Fruit fly (Drosophila melanogaster) whole organism, embryonic: ENCODE data around the gene Alp10.

Experiments
- Aef1 ChIP-seq: fragments of 200-800 bp; sonication (Bioruptor generic); IDR thresholded peaks from 3 replicates; pipeline ENCODE4 v1.3.6; 2022; ENCODE audit warnings: missing biosample characterization, missing genetic modification characterization
- Blimp-1 ChIP-seq: fragments of 200-800 bp; sonication (Bioruptor generic); optimal IDR thresholded peaks from 3 replicates; lab custom pipeline; 2018; ENCODE audit warnings: missing biosample characterization, missing genetic modification characterization, mild to moderate bottlenecking, moderate library complexity, missing genetic modification reagents
- CG12155 ChIP-seq: fragments of 200-800 bp; sonication (Bioruptor generic); optimal IDR thresholded peaks from 3 replicates; lab custom pipeline; 2016; ENCODE audit warnings: missing biosample characterization, missing genetic modification characterization
- CG1233 ChIP-seq: fragments of 200-800 bp; sonication (Bioruptor generic); optimal IDR thresholded peaks from 4 replicates; lab custom pipeline; 2018; ENCODE audit warnings: missing biosample characterization, mild to moderate bottlenecking, missing genetic modification characterization
- CG13123 ChIP-seq: fragments of 200-800 bp; sonication (Bioruptor generic); optimal IDR thresholded peaks from 2 replicates; lab custom pipeline; 2016; ENCODE audit warnings: missing biosample characterization, missing genetic modification characterization
- CG14860 ChIP-seq: fragments of 200-800 bp; sonication (Bioruptor generic); IDR thresholded peaks from 3 replicates; pipeline ENCODE4 v1.3.6; 2022; ENCODE audit warnings: missing biosample characterization, missing genetic modification characterization; ENCODE audit not compliant: partially characterized antibody
- CG15269 ChIP-seq: fragments of 200-800 bp; sonication (Bioruptor generic); optimal IDR thresholded peaks from 2 replicates; lab custom pipeline; 2018; ENCODE audit warnings: missing biosample characterization, mild to moderate bottlenecking, missing genetic modification characterization, moderate library complexity
- CG15479 ChIP-seq: fragments of 200-800 bp; sonication (Bioruptor generic); optimal IDR thresholded peaks from 3 replicates; lab custom pipeline; 2019; ENCODE audit warnings: missing biosample characterization, mild to moderate bottlenecking, missing genetic modification characterization, moderate library complexity
- CG16815 ChIP-seq: fragments of 200-800 bp; sonication (Bioruptor generic); optimal IDR thresholded peaks from 3 replicates; lab custom pipeline; 2017; ENCODE audit warnings: missing biosample characterization, mild to moderate bottlenecking, missing genetic modification characterization
- CG1792 ChIP-seq: fragments of 200-800 bp; sonication (Bioruptor generic); optimal IDR thresholded peaks from 2 replicates; lab custom pipeline; 2016; ENCODE audit warnings: missing biosample characterization, missing genetic modification characterization
- CG2889 ChIP-seq: fragments of 200-800 bp; sonication (Bioruptor generic); IDR thresholded peaks from 3 replicates; pipeline ENCODE4 v1.3.6; 2022; ENCODE audit warnings: missing biosample characterization, missing genetic modification characterization
- CG31224 ChIP-seq: fragments of 200-800 bp; sonication (Bioruptor generic); IDR thresholded peaks from 2 replicates; pipeline ENCODE4 v1.3.6; 2022; ENCODE audit warnings: missing biosample characterization, missing genetic modification characterization
- CG31441 ChIP-seq: fragments of 200-800 bp; sonication (Bioruptor generic); IDR thresholded peaks from 2 replicates; pipeline ENCODE4 v1.3.6; 2022; ENCODE audit warnings: missing biosample characterization, missing genetic modification characterization
- CG33557 ChIP-seq: fragments of 200-800 bp; sonication (Bioruptor generic); optimal IDR thresholded peaks from 2 replicates; lab custom pipeline; 2019; ENCODE audit warnings: missing biosample characterization, mild to moderate bottlenecking, missing genetic modification characterization, moderate library complexity
- CG6254 ChIP-seq: fragments of 200-800 bp; sonication (Bioruptor generic); optimal IDR thresholded peaks from 3 replicates; lab custom pipeline; 2017; ENCODE audit warnings: mild to moderate bottlenecking, missing biosample characterization, missing genetic modification reagents, missing genetic modification characterization
- CG6683 ChIP-seq: fragments of 200-800 bp; sonication (Bioruptor generic); optimal IDR thresholded peaks from 2 replicates; lab custom pipeline; 2017; ENCODE audit warnings: missing biosample characterization, mild to moderate bottlenecking, missing genetic modification characterization, missing genetic modification reagents
- CG7372 ChIP-seq: fragments of 200-800 bp; sonication (Bioruptor generic); IDR thresholded peaks from 2 replicates; pipeline ENCODE4 v1.3.6; 2022; ENCODE audit warnings: missing biosample characterization, missing genetic modification characterization
- CG7786 ChIP-seq: fragments of 200-800 bp; sonication (Bioruptor generic); optimal IDR thresholded peaks from 2 replicates; lab custom pipeline; 2016; ENCODE audit warnings: missing biosample characterization, missing genetic modification characterization
- CG8089 ChIP-seq: fragments of 200-800 bp; sonication (Bioruptor generic); optimal IDR thresholded peaks from 3 replicates; lab custom pipeline; 2016; ENCODE audit warnings: missing biosample characterization, missing genetic modification characterization
- CG9876 ChIP-seq: fragments of 200-800 bp; sonication (Bioruptor generic); optimal IDR thresholded peaks from 2 replicates; lab custom pipeline; 2016; ENCODE audit warnings: missing biosample characterization, missing genetic modification characterization
- Dbx ChIP-seq: fragments of 200-800 bp; sonication (Bioruptor generic); IDR thresholded peaks from 3 replicates; pipeline ENCODE4 v1.3.6; 2022; ENCODE audit warnings: missing biosample characterization, missing genetic modification characterization
- Doc2 ChIP-seq: fragments of 200-800 bp; sonication (Bioruptor generic); IDR thresholded peaks from 2 replicates; pipeline ENCODE4 v1.3.6; 2022; ENCODE audit warnings: missing biosample characterization, missing genetic modification characterization
- Ets65A ChIP-seq: fragments of 200-800 bp; sonication (Bioruptor generic); peaks from one replicate; lab custom pipeline; 2016; ENCODE audit warnings: missing biosample characterization, missing genetic modification characterization
- Fer2 ChIP-seq: fragments of 200-800 bp; sonication (Bioruptor generic); optimal IDR thresholded peaks from 2 replicates; lab custom pipeline; 2018; ENCODE audit warnings: missing biosample characterization, mild to moderate bottlenecking, missing genetic modification characterization, moderate library complexity
- PHDP ChIP-seq: fragments of 200-800 bp; sonication (Bioruptor generic); optimal IDR thresholded peaks from 3 replicates; lab custom pipeline; 2018; ENCODE audit warnings: missing biosample characterization, mild to moderate bottlenecking, missing genetic modification characterization, moderate library complexity
- Sin3A ChIP-seq: fragments of >200 bp; optimal IDR thresholded peaks from 2 replicates; lab custom pipeline; 2018
- Six4 ChIP-seq: fragments of 200-800 bp; sonication (Bioruptor generic); optimal IDR thresholded peaks from 2 replicates; lab custom pipeline; 2016; ENCODE audit warnings: missing biosample characterization, missing genetic modification characterization
- Trl ChIP-seq, 3 experiments: fragments of >200 bp in 2 of 3; fragments of 200-800 bp in 1 of 3; sonication (Bioruptor generic) in 1 of 3; optimal IDR thresholded peaks; 2 replicates in 1 of 3; 3 replicates in 2 of 3; lab custom pipeline; 2016 to 2017; ENCODE audit warnings: missing biosample characterization in 1 of 3, missing genetic modification characterization in 1 of 3
- ara ChIP-seq: fragments of 200-800 bp; sonication (Bioruptor generic); IDR thresholded peaks from 2 replicates; pipeline ENCODE4 v1.3.6; 2022; ENCODE audit warnings: missing biosample characterization, missing genetic modification characterization
- br ChIP-seq: fragments of >200 bp; optimal IDR thresholded peaks from 2 replicates; lab custom pipeline; 2017
- ewg ChIP-seq: fragments of 200-800 bp; sonication (Bioruptor generic); optimal IDR thresholded peaks from 3 replicates; lab custom pipeline; 2017; ENCODE audit warnings: mild to moderate bottlenecking, missing biosample characterization, missing genetic modification reagents, missing genetic modification characterization
- ham ChIP-seq: fragments of 200-800 bp; sonication (Bioruptor generic); IDR thresholded peaks from 2 replicates; pipeline ENCODE4 v1.3.6; 2022; ENCODE audit warnings: missing biosample characterization, missing genetic modification characterization
- kay ChIP-seq: fragments of 200-800 bp; sonication (Bioruptor generic); optimal IDR thresholded peaks from 2 replicates; lab custom pipeline; 2016; ENCODE audit warnings: missing biosample characterization, missing genetic modification characterization
- kni ChIP-seq: fragments of 200-800 bp; sonication (Bioruptor generic); optimal IDR thresholded peaks from 3 replicates; lab custom pipeline; 2017; ENCODE audit warnings: mild to moderate bottlenecking, missing biosample characterization, missing genetic modification reagents, missing genetic modification characterization
- lov ChIP-seq, 2 experiments: fragments of 200-800 bp in 1 of 2; fragments of >200 bp in 1 of 2; sonication (Bioruptor generic) in 1 of 2; IDR thresholded peaks in 1 of 2; optimal IDR thresholded peaks in 1 of 2; 2 replicates in 1 of 2; 3 replicates in 1 of 2; pipeline versions ENCODE4 v1.3.6 to Lab custom; 2017 to 2022; ENCODE audit warnings: missing biosample characterization in 1 of 2, missing genetic modification characterization in 1 of 2
- oc ChIP-seq: fragments of 200-800 bp; sonication (Bioruptor generic); optimal IDR thresholded peaks from 2 replicates; lab custom pipeline; 2018; ENCODE audit warnings: missing biosample characterization, mild to moderate bottlenecking, missing genetic modification characterization, moderate library complexity
- psq ChIP-seq: fragments of 200-800 bp; sonication (Bioruptor generic); optimal IDR thresholded peaks from 2 replicates; lab custom pipeline; 2017; ENCODE audit warnings: missing biosample characterization, missing genetic modification characterization
- tap ChIP-seq: fragments of 200-800 bp; optimal IDR thresholded peaks from 3 replicates; lab custom pipeline; 2019; ENCODE audit warnings: missing biosample characterization, mild to moderate bottlenecking, missing genetic modification characterization, moderate library complexity
- tup ChIP-seq: fragments of 200-800 bp; sonication (Bioruptor generic); optimal IDR thresholded peaks from 2 replicates; lab custom pipeline; 2016; ENCODE audit warnings: missing biosample characterization, mild to moderate bottlenecking, missing genetic modification characterization, moderate library complexity
- vvl ChIP-seq: fragments of 200-800 bp; sonication (Bioruptor generic); IDR thresholded peaks from 2 replicates; pipeline ENCODE4 v1.3.6; 2022; ENCODE audit warnings: missing biosample characterization, missing genetic modification characterization

The Alp10 gene

DNA sequence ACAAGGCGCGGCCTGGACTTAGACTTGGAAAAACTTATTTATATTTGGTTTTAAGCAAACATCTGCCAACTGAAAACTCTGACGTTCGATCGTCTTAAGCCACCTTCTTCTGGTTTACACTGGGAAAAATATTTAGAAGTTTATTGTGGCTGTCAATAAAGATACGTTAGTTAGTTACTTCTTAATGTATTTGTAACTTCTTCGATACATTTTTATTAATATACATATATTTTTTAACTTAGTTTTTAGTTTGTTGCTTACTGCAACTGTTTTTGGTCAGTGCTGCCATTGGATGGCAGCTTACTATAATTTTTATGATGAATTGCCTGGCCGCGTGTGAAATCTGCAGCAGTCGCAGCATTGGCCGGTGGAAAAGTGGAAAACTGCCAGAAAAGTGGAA is 14.4 kb upstream of the Alp10 start (continued):
- no peak for TF ChIP-seq CG9876 (GFP tag; lab: Kevin White, UChicago)
- TF ChIP-seq CG15479, result no peak
- no peak for TF ChIP-seq ewg (GFP tag; lab: Kevin White, UChicago)
- no peak for TF ChIP-seq CG14860 (GFP tag; lab: Robert Waterston, UW)
- no peak for TF ChIP-seq Sin3A (lab: Kevin White, UChicago)
- no peak for TF ChIP-seq CG12155
- no peak for TF ChIP-seq br (lab: Kevin White, UChicago)
- TF ChIP-seq CG2889 (GFP tag; lab: Robert Waterston, UW), result 0 out of 3 replicates have a peak, but pooled peaks have one; percentile 15
- no peak for TF ChIP-seq CG15269
- TF ChIP-seq tap, result no peak
- no peak for TF ChIP-seq PHDP (tag; lab: Kevin White, UChicago)
- no peak for TF ChIP-seq CG1233 (GFP tag; lab: Kevin White, UChicago)
- TF ChIP-seq CG6683 (GFP tag; lab: Kevin White, UChicago), result no peak
- TF ChIP-seq tup, result no peak
- TF ChIP-seq Six4 (GFP tag; lab: Kevin White, UChicago), result no peak
- TF ChIP-seq CG13123 (GFP tag; lab: Kevin White, UChicago), result no peak
- TF ChIP-seq Doc2 (GFP tag; lab: Robert Waterston, UW), result no peak
- TF ChIP-seq ara (GFP tag; lab: Robert Waterston, UW), result no peak
- no peak for TF ChIP-seq oc (tag; lab: Kevin White, UChicago)
- no peak for TF ChIP-seq psq (GFP tag; lab: Kevin White, UChicago)
- no peak for TF ChIP-seq CG31224 (GFP tag; lab: Robert Waterston, UW)
- TF ChIP-seq CG6254 (GFP tag; lab: Kevin White, UChicago), result no peak
- TF ChIP-seq vvl, result no peak
- no peak for TF ChIP-seq Aef1 (GFP tag; lab: Robert Waterston, UW)
- TF ChIP-seq ham, result no peak
- no peak for TF ChIP-seq Dbx (GFP tag; lab: Robert Waterston, UW)
- TF ChIP-seq kay (GFP tag; lab: Kevin White, UChicago), result no peak
- no peak for TF ChIP-seq CG7786 (GFP tag; lab: Kevin White, UChicago)
- no peak for TF ChIP-seq CG16815
- TF ChIP-seq CG1792 (GFP tag; lab: Kevin White, UChicago), result no peak

DNA sequence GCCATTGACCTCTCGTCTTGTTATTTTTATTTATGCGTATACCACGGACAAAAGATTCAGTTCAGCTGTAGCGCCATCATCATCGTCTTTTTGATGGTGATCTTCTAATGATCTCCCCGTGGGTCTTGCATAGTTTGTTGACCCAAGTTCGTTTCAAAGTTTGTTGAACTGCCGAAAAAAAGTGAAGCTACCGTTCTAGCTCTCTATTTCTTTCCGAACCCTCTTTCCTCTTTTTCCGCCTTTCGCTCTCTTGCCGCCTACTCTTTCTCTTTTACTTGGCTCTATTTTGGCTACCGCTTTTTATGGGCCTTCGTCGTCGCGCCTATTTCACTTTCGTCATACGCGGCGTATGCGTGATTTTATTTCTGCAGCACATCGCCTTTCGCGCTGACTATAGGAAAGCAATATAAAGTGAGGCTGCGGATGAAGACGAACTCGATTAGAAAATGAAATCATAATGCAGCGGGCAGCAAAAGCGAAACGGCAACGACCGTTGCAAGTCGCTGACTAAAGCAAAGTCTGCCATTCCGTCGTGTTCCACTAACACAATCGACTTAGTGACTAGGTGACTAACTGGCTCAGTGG is 13.8 kb upstream of the Alp10 start:
- TF ChIP-seq Fer2 (no peak), Ets65A (GFP tag; lab: Kevin White, UChicago) (peak; percentile 82), lov (optimal IDR thresholded peaks at IDR 0.05; lab: Kevin White, UChicago) (no peak), lov (GFP tag; IDR thresholded peaks at IDR 0.05; lab: Robert Waterston, UW) (0 out of 3 replicates have a peak, but pooled peaks have one; percentile 29), CG7372 (GFP tag; lab: Robert Waterston, UW) (peak; percentile 76), kni (peak; percentile 44), CG33557 (peak; percentile 4), CG31441 (GFP tag; lab: Robert Waterston, UW) (no peak), Trl (optimal IDR thresholded peaks at IDR 0.05; lab: Kevin White, UChicago) (peak in 1 of 2 experiments; percentile 27), Trl (GFP tag; optimal IDR thresholded peaks at IDR 0.05; lab: Kevin White, UChicago) (no peak), Blimp-1 (peak; percentile 99), CG8089 (no peak)
